Fruit fly (Drosophila melanogaster) whole organism, adult: ENCODE data around the gene CG43050.

Source experiments
- CG11617 ChIP-seq: fragments of 200-800 bp; sonication (Bioruptor generic); optimal IDR thresholded peaks from 2 replicates; lab custom pipeline; 2017; ENCODE audit warnings: mild to moderate bottlenecking, missing biosample characterization, missing genetic modification reagents, missing genetic modification characterization
- CG12768 ChIP-seq: fragments of 200-800 bp; sonication (Bioruptor generic); optimal IDR thresholded peaks from 2 replicates; lab custom pipeline; 2017; ENCODE audit warnings: missing biosample characterization, missing genetic modification characterization, mild to moderate bottlenecking, moderate library complexity, missing genetic modification reagents
- CG14711 ChIP-seq: fragments of 200-800 bp; sonication (Bioruptor generic); optimal IDR thresholded peaks from 2 replicates; lab custom pipeline; 2018; ENCODE audit warnings: missing biosample characterization, mild to moderate bottlenecking, missing genetic modification characterization, moderate library complexity
- CG1620 ChIP-seq: fragments of 200-800 bp; sonication (Bioruptor generic); optimal IDR thresholded peaks from 2 replicates; lab custom pipeline; 2016; ENCODE audit warnings: missing biosample characterization, missing genetic modification characterization
- CG33017 ChIP-seq: fragments of 200-800 bp; sonication (Bioruptor generic); optimal IDR thresholded peaks from 2 replicates; lab custom pipeline; 2018; ENCODE audit warnings: missing biosample characterization, mild to moderate bottlenecking, missing genetic modification characterization, moderate library complexity
- CG5204 ChIP-seq: fragments of 200-800 bp; sonication (Bioruptor generic); optimal IDR thresholded peaks from 2 replicates; lab custom pipeline; 2016; ENCODE audit warnings: missing biosample characterization, missing genetic modification characterization
- CG7045 ChIP-seq: fragments of 200-800 bp; sonication (Bioruptor generic); optimal IDR thresholded peaks from 2 replicates; lab custom pipeline; 2017; ENCODE audit warnings: missing biosample characterization, mild to moderate bottlenecking, missing genetic modification characterization
- CG7101 ChIP-seq: fragments of 200-800 bp; sonication (Bioruptor generic); optimal IDR thresholded peaks from 2 replicates; lab custom pipeline; 2018; ENCODE audit warnings: missing biosample characterization, mild to moderate bottlenecking, missing genetic modification characterization, moderate library complexity
- Clk ChIP-seq: fragments of 200-800 bp; sonication (Bioruptor generic); optimal IDR thresholded peaks from 2 replicates; lab custom pipeline; 2017; ENCODE audit warnings: missing biosample characterization, missing genetic modification characterization
- Crg-1 ChIP-seq: fragments of 200-800 bp; sonication (Bioruptor generic); optimal IDR thresholded peaks from 2 replicates; lab custom pipeline; 2016; ENCODE audit warnings: missing biosample characterization, missing genetic modification characterization
- Hr96 ChIP-seq: fragments of 200-800 bp; sonication (Bioruptor generic); optimal IDR thresholded peaks from 2 replicates; lab custom pipeline; 2016; ENCODE audit warnings: missing biosample characterization, missing genetic modification characterization
- Mnt ChIP-seq: fragments of 200-800 bp; sonication (Bioruptor generic); optimal IDR thresholded peaks from 2 replicates; lab custom pipeline; 2016; ENCODE audit warnings: missing biosample characterization, mild to moderate bottlenecking, missing genetic modification characterization
- bab1 ChIP-seq: fragments of 200-800 bp; sonication (Bioruptor generic); optimal IDR thresholded peaks from 3 replicates; lab custom pipeline; 2019; ENCODE audit warnings: missing biosample characterization, mild to moderate bottlenecking, missing genetic modification characterization, moderate library complexity
- cic ChIP-seq: fragments of 200-800 bp; sonication (Bioruptor generic); optimal IDR thresholded peaks from 2 replicates; lab custom pipeline; 2017; ENCODE audit warnings: missing biosample characterization, mild to moderate bottlenecking, missing genetic modification characterization, moderate library complexity
- cnc ChIP-seq, 2 experiments: fragments of >200 bp; optimal IDR thresholded peaks; 2 replicates each; lab custom pipeline; 2017
- kay ChIP-seq: fragments of 200-800 bp; sonication (Bioruptor generic); peaks from one replicate; lab custom pipeline; 2016; ENCODE audit warnings: missing biosample characterization, missing genetic modification characterization, borderline replicate concordance
- ovo ChIP-seq: fragments of 200-800 bp; sonication (Bioruptor generic); optimal IDR thresholded peaks from 2 replicates; lab custom pipeline; 2016; ENCODE audit warnings: missing biosample characterization, missing genetic modification characterization
- pad ChIP-seq: fragments of 200-800 bp; sonication (Bioruptor generic); optimal IDR thresholded peaks from 3 replicates; lab custom pipeline; 2017; ENCODE audit warnings: missing biosample characterization, missing genetic modification characterization, mild to moderate bottlenecking, moderate library complexity, missing genetic modification reagents
- tj ChIP-seq: fragments of 200-800 bp; sonication (Bioruptor generic); optimal IDR thresholded peaks from 3 replicates; lab custom pipeline; 2017; ENCODE audit warnings: missing biosample characterization, mild to moderate bottlenecking, missing genetic modification characterization, moderate library complexity
- toe ChIP-seq: fragments of 200-800 bp; sonication (Bioruptor generic); optimal IDR thresholded peaks from 2 replicates; lab custom pipeline; 2016; ENCODE audit warnings: missing biosample characterization, missing genetic modification characterization

The CG43050 gene

dm6 chr2L:13119034-13119433, at the start of gene CG43050, which contains the start of gene CG44198:
Gene CG43050, plus strand, starts transcription at chr2L:13119294.
Gene CG44198, minus strand, starts transcription at chr2L:13119134.
- TF ChIP-seq bab1 (GFP tag; lab: Kevin White, UChicago) (no peak), Hr96 (GFP tag; lab: Kevin White, UChicago) (no peak), Crg-1 (GFP tag; lab: Kevin White, UChicago) (no peak), CG33017 (no peak), tj (GFP tag; lab: Kevin White, UChicago) (no peak), CG11617 (no peak), cnc (optimal IDR thresholded peaks at IDR 0.05; lab: Kevin White, UChicago) (no peak), cic (no peak), toe (GFP tag; lab: Kevin White, UChicago) (no peak), ovo (GFP tag; lab: Kevin White, UChicago) (no peak), CG7045 (GFP tag; lab: Kevin White, UChicago) (no peak), CG14711 (tag; lab: Kevin White, UChicago) (no peak), Mnt (GFP tag; lab: Kevin White, UChicago) (no peak)

- TF ChIP-seq CG7101 (tag; lab: Kevin White, UChicago): no peak
- no peak for TF ChIP-seq CG5204 (GFP tag; lab: Kevin White, UChicago)
- TF ChIP-seq Hr96 (GFP tag; lab: Kevin White, UChicago): no peak
- no peak for TF ChIP-seq toe (GFP tag; lab: Kevin White, UChicago)
- TF ChIP-seq kay (GFP tag; lab: Kevin White, UChicago): peak; percentile 91
- peak; percentile 44 for TF ChIP-seq tj (GFP tag; lab: Kevin White, UChicago)
- TF ChIP-seq CG11617: no peak
- no peak for TF ChIP-seq ovo (GFP tag; lab: Kevin White, UChicago)
These were observed 49.3 kb upstream of the CG43050 start for dm6 chr2L:13069632-13070279.

dm6 chr2L:13071290-13071689, 47.8 kb upstream of the CG43050 start:
- TF ChIP-seq Clk (GFP tag; lab: Kevin White, UChicago): no peak
- no peak for TF ChIP-seq pad (GFP tag; lab: Kevin White, UChicago)
- no peak for TF ChIP-seq ovo (GFP tag; lab: Kevin White, UChicago)
- no peak for TF ChIP-seq CG14711 (tag; lab: Kevin White, UChicago)
- TF ChIP-seq CG7045 (GFP tag; lab: Kevin White, UChicago): no peak
- TF ChIP-seq kay (GFP tag; lab: Kevin White, UChicago): no peak
- TF ChIP-seq Mnt (GFP tag; lab: Kevin White, UChicago): no peak
- TF ChIP-seq CG7101 (tag; lab: Kevin White, UChicago): no peak
- no peak for TF ChIP-seq bab1 (GFP tag; lab: Kevin White, UChicago)
- no peak for TF ChIP-seq tj (GFP tag; lab: Kevin White, UChicago)
- TF ChIP-seq CG5204 (GFP tag; lab: Kevin White, UChicago): no peak
- TF ChIP-seq Crg-1 (GFP tag; lab: Kevin White, UChicago): no peak
- no peak for TF ChIP-seq CG11617
- no peak for TF ChIP-seq Hr96 (GFP tag; lab: Kevin White, UChicago)
- no peak for TF ChIP-seq CG33017
- no peak for TF ChIP-seq cic
- TF ChIP-seq CG1620 (GFP tag; lab: Kevin White, UChicago): no peak
- no peak for TF ChIP-seq cnc (optimal IDR thresholded peaks at IDR 0.05; lab: Kevin White, UChicago)

- TF ChIP-seq Clk (GFP tag; lab: Kevin White, UChicago) (no peak), kay (GFP tag; lab: Kevin White, UChicago) (peak; percentile 41)
These were observed 46.2 kb upstream of the CG43050 start for dm6 chr2L:13072747-13073355.

- no peak for TF ChIP-seq CG12768 (GFP tag; lab: Kevin White, UChicago)
- no peak for TF ChIP-seq Crg-1 (GFP tag; lab: Kevin White, UChicago)
- no peak for TF ChIP-seq cnc (optimal IDR thresholded peaks at IDR 0.05; lab: Kevin White, UChicago)
- no peak for TF ChIP-seq tj (GFP tag; lab: Kevin White, UChicago)
- no peak for TF ChIP-seq CG33017
- TF ChIP-seq Mnt (GFP tag; lab: Kevin White, UChicago): no peak
- TF ChIP-seq toe (GFP tag; lab: Kevin White, UChicago): no peak
- TF ChIP-seq Hr96 (GFP tag; lab: Kevin White, UChicago): no peak
- no peak for TF ChIP-seq kay (GFP tag; lab: Kevin White, UChicago)
- TF ChIP-seq CG14711 (tag; lab: Kevin White, UChicago): no peak
- TF ChIP-seq bab1 (GFP tag; lab: Kevin White, UChicago): no peak
- TF ChIP-seq CG1620 (GFP tag; lab: Kevin White, UChicago): no peak
- TF ChIP-seq ovo (GFP tag; lab: Kevin White, UChicago): no peak
- no peak for TF ChIP-seq CG5204 (GFP tag; lab: Kevin White, UChicago)
These were observed 45.3 kb upstream of the CG43050 start for dm6 chr2L:13073797-13074196.

dm6 chr2L:13074383-13074782, 44.7 kb upstream of the CG43050 start:
- TF ChIP-seq CG11617 (no peak), CG5204 (GFP tag; lab: Kevin White, UChicago) (no peak), CG7101 (tag; lab: Kevin White, UChicago) (no peak), CG14711 (tag; lab: Kevin White, UChicago) (no peak), CG7045 (GFP tag; lab: Kevin White, UChicago) (no peak), bab1 (GFP tag; lab: Kevin White, UChicago) (no peak), pad (GFP tag; lab: Kevin White, UChicago) (no peak), tj (GFP tag; lab: Kevin White, UChicago) (no peak), Clk (GFP tag; lab: Kevin White, UChicago) (no peak), cnc (optimal IDR thresholded peaks at IDR 0.05; lab: Kevin White, UChicago) (no peak), Hr96 (GFP tag; lab: Kevin White, UChicago) (no peak), kay (GFP tag; lab: Kevin White, UChicago) (no peak), Crg-1 (GFP tag; lab: Kevin White, UChicago) (no peak), ovo (GFP tag; lab: Kevin White, UChicago) (no peak), CG33017 (no peak), CG12768 (GFP tag; lab: Kevin White, UChicago) (no peak), toe (GFP tag; lab: Kevin White, UChicago) (no peak), cic (no peak)
